Worm (Caenorhabditis elegans): ENCODE measurements around the gene tap-1.

ce11 chrX:14621207-14621606 lies 31.8 kb downstream of the tap-1 start:
- no peak for TF ChIP-seq zfh-2 (GFP tag; conservative IDR thresholded peaks at IDR 0.05)
- TF ChIP-seq mel-28 (tag; optimal IDR thresholded peaks at IDR 0.05; ENCODE audit: borderline replicate concordance): no peak
- TF ChIP-seq ekl-4 (GFP tag; IDR thresholded peaks at IDR 0.05): no peak
- TF ChIP-seq pha-4 (tag; optimal IDR thresholded peaks at IDR 0.05): no peak
- TF ChIP-seq ama-1 (optimal IDR thresholded peaks at IDR 0.05): no peak
- no peak for TF ChIP-seq ama-1 (GFP tag; optimal IDR thresholded peaks at IDR 0.05)
- TF ChIP-seq madf-6 (GFP tag; IDR thresholded peaks at IDR 0.05): no peak
